ENCODE assay signal across 3 fruit fly cellular contexts in the genomic region with DNA sequence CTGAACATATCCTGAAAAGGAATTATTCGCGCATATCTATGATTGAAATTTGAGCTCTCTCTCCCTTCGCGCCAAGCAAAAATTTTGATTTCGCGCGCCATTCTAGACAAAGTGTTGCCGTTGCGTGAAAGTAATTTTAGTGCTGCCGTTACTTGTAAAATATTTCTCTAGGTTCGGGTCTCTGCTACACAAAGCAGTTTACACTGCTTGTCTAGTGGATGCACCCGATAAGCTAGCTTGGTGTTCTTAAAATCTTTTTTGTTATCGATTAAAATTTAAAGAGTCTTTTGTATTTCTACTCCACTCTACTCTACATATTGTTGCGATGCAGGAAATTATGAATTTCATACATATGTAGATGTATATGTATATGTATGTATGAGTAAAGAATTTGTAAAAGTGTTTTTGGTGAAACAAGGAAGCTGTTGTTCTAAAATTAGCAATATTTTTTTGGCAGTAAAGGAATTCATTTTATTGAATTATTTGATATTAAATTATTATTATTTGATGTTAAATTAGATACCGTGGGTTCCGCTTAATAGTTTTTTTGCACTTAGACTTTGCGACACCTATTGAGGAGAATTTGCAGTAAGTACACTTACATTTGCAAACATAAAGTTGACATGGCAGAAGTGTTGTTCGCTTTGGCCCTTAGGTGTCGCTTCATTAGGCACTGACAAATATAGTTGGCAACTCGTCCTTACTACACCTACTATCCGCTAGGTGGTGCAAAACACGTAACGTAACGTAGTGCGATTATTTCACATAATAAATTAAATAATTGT.
TF ChIP-seq lines count a peak whose summit lies in the region.

No protein-coding gene starts in this region.

TF ChIP-seq in whole organism, embryonic, 481 proteins besides CTCF, POLR2A, EP300 and RAD21 (continued from another document and continues in another):
- TF ChIP-seq CG31365 (tag; optimal IDR thresholded peaks at IDR 0.05; lab: Kevin White, UChicago) (peak; percentile 99), Abd-B (GFP tag; optimal IDR thresholded peaks at IDR 0.05; lab: Kevin White, UChicago) (no peak), crol (GFP tag; IDR thresholded peaks at IDR 0.05; lab: Robert Waterston, UW) (no peak), Atf6 (GFP tag; IDR thresholded peaks at IDR 0.05; lab: Robert Waterston, UW) (no peak), tup (GFP tag; optimal IDR thresholded peaks at IDR 0.05; lab: Kevin White, UChicago) (no peak), CG7839 (tag; optimal IDR thresholded peaks at IDR 0.05; lab: Kevin White, UChicago) (no peak), Sry-δ (GFP tag; optimal IDR thresholded peaks at IDR 0.05; lab: Kevin White, UChicago) (peak; percentile 79), Lpt (GFP tag; optimal IDR thresholded peaks at IDR 0.05; lab: Kevin White, UChicago) (peak; percentile 83), CG6683 (GFP tag; optimal IDR thresholded peaks at IDR 0.05; lab: Kevin White, UChicago) (no peak), B-H2 (GFP tag; optimal IDR thresholded peaks at IDR 0.05; lab: Kevin White, UChicago) (peak; percentile 41), lov (optimal IDR thresholded peaks at IDR 0.05; lab: Kevin White, UChicago) (no peak), lov (GFP tag; IDR thresholded peaks at IDR 0.05; lab: Robert Waterston, UW) (peak; percentile 74; the same call in 1 of the 3 replicates), Hr78 (GFP tag; optimal IDR thresholded peaks at IDR 0.05; lab: Kevin White, UChicago) (no peak), H15 (GFP tag; IDR thresholded peaks at IDR 0.05; lab: Robert Waterston, UW) (peak; percentile 70; the same call in 2 of the 3 replicates), Ssrp (tag; optimal IDR thresholded peaks at IDR 0.05; lab: Kevin White, UChicago) (peak; percentile 33), CG9797 (GFP tag; optimal IDR thresholded peaks at IDR 0.05; lab: Kevin White, UChicago) (peak; percentile 9), CG11456 (GFP tag; IDR thresholded peaks at IDR 0.05; lab: Robert Waterston, UW) (peak; percentile 94), CG2678 (tag; optimal IDR thresholded peaks at IDR 0.05; lab: Kevin White, UChicago) (no peak), CG18011 (GFP tag; optimal IDR thresholded peaks at IDR 0.05; lab: Kevin White, UChicago) (peak; percentile 29), CG18262 (tag; optimal IDR thresholded peaks at IDR 0.05; lab: Kevin White, UChicago) (peak; percentile 57), CG33213 (GFP tag; optimal IDR thresholded peaks at IDR 0.05; lab: Kevin White, UChicago) (peak; percentile 78), Chrac-16 (GFP tag; optimal IDR thresholded peaks at IDR 0.05; lab: Kevin White, UChicago) (peak; percentile 73), CG3726 (GFP tag; IDR thresholded peaks at IDR 0.05; lab: Robert Waterston, UW) (peak; percentile 5; the same call in 1 of the 3 replicates), disco-r (GFP tag; optimal IDR thresholded peaks at IDR 0.05; lab: Kevin White, UChicago) (peak; percentile 46), Mad (GFP tag; optimal IDR thresholded peaks at IDR 0.05; lab: Kevin White, UChicago) (peak; percentile 69), ERR (GFP tag; optimal IDR thresholded peaks at IDR 0.05; lab: Kevin White, UChicago) (peak; percentile 9), al (GFP tag; IDR thresholded peaks at IDR 0.05; lab: Robert Waterston, UW) (peak; percentile 16; the same call in 1 of the 2 replicates), row (GFP tag; IDR thresholded peaks at IDR 0.05; lab: Robert Waterston, UW) (peak; percentile 34; the same call in 1 of the 3 replicates), CG10366 (GFP tag; IDR thresholded peaks at IDR 0.05; lab: Robert Waterston, UW) (peak; percentile 56; the same call in 1 of the 2 replicates), B-H1 (GFP tag; IDR thresholded peaks at IDR 0.05; lab: Robert Waterston, UW) (peak; percentile 51; the same call in 2 of the 3 replicates), sens (GFP tag; lab: Kevin White, UChicago) (peak; percentile 69), CG6654 (GFP tag; optimal IDR thresholded peaks at IDR 0.05; lab: Kevin White, UChicago) (peak; percentile 34), CG1529 (GFP tag; optimal IDR thresholded peaks at IDR 0.05; lab: Kevin White, UChicago) (peak; percentile 61), ranshi (GFP tag; IDR thresholded peaks at IDR 0.05; lab: Robert Waterston, UW) (peak; percentile 64), TFAM (GFP tag; optimal IDR thresholded peaks at IDR 0.05; lab: Kevin White, UChicago) (no peak), CG13296 (GFP tag; optimal IDR thresholded peaks at IDR 0.05; lab: Kevin White, UChicago) (no peak), onecut (GFP tag; IDR thresholded peaks at IDR 0.05; lab: Robert Waterston, UW) (peak; percentile 77), CG3838 (GFP tag; optimal IDR thresholded peaks at IDR 0.05; lab: Kevin White, UChicago) (peak; percentile 45), slp2 (GFP tag; optimal IDR thresholded peaks at IDR 0.05; lab: Kevin White, UChicago) (peak; percentile 72), Ets65A (GFP tag; lab: Kevin White, UChicago) (peak; percentile 95)

TF ChIP-seq in whole organism, prepupa, 60 proteins besides CTCF, POLR2A, EP300 and RAD21 (continued from another document):
- TF ChIP-seq ss (GFP tag; optimal IDR thresholded peaks at IDR 0.05; lab: Kevin White, UChicago), result no peak
- no peak for TF ChIP-seq pdm3 (GFP tag; optimal IDR thresholded peaks at IDR 0.05; lab: Kevin White, UChicago)
- no peak for TF ChIP-seq Ets96B (tag; optimal IDR thresholded peaks at IDR 0.05; lab: Kevin White, UChicago)
- no peak for TF ChIP-seq Ets21C (GFP tag; optimal IDR thresholded peaks at IDR 0.05; lab: Kevin White, UChicago)
- TF ChIP-seq dac (GFP tag; optimal IDR thresholded peaks at IDR 0.05; lab: Kevin White, UChicago), result no peak
- peak; percentile 58 for TF ChIP-seq acj6 (GFP tag; optimal IDR thresholded peaks at IDR 0.05; lab: Kevin White, UChicago)
- TF ChIP-seq CG10631 (GFP tag; optimal IDR thresholded peaks at IDR 0.05; lab: Kevin White, UChicago), result no peak
- TF ChIP-seq Eip75B (GFP tag; optimal IDR thresholded peaks at IDR 0.05; lab: Kevin White, UChicago), result no peak
- no peak for TF ChIP-seq OdsH (GFP tag; optimal IDR thresholded peaks at IDR 0.05; lab: Kevin White, UChicago)
- TF ChIP-seq salr (GFP tag; optimal IDR thresholded peaks at IDR 0.05; lab: Kevin White, UChicago), result peak in 1 of 2 experiments; percentile 27
- TF ChIP-seq CG32006 (GFP tag; optimal IDR thresholded peaks at IDR 0.05; lab: Kevin White, UChicago), result no peak
- TF ChIP-seq dsx (GFP tag; optimal IDR thresholded peaks at IDR 0.05; lab: Kevin White, UChicago; ENCODE audit: poor library complexity, severe bottlenecking), result no peak
- no peak for TF ChIP-seq CG8119 (GFP tag; IDR thresholded peaks at IDR 0.05; lab: Robert Waterston, UW)
- no peak for TF ChIP-seq Lpt (GFP tag; optimal IDR thresholded peaks at IDR 0.05; lab: Kevin White, UChicago)
- no peak for TF ChIP-seq svp (GFP tag; lab: Kevin White, UChicago)
- no peak for TF ChIP-seq Eip78C (GFP tag; lab: Kevin White, UChicago)
- TF ChIP-seq eg (GFP tag; IDR thresholded peaks at IDR 0.05; lab: Robert Waterston, UW), result no peak; the same call in 2 of the 3 replicates
- TF ChIP-seq Eip93F (GFP tag; optimal IDR thresholded peaks at IDR 0.05; lab: Kevin White, UChicago), result no peak
- TF ChIP-seq CG6808 (GFP tag; optimal IDR thresholded peaks at IDR 0.05; lab: Kevin White, UChicago), result no peak
- TF ChIP-seq fkh (GFP tag; optimal IDR thresholded peaks at IDR 0.05; lab: Kevin White, UChicago), result no peak
- peak; percentile 18 for TF ChIP-seq CG6854 (GFP tag; optimal IDR thresholded peaks at IDR 0.05; lab: Kevin White, UChicago)
- TF ChIP-seq topi (GFP tag; optimal IDR thresholded peaks at IDR 0.05; lab: Kevin White, UChicago), result peak; percentile 56
- TF ChIP-seq CG31627 (GFP tag; optimal IDR thresholded peaks at IDR 0.05; lab: Kevin White, UChicago), result peak; percentile 76
- no peak for TF ChIP-seq CG4318 (GFP tag; optimal IDR thresholded peaks at IDR 0.05; lab: Kevin White, UChicago)
- peak; percentile 75 for TF ChIP-seq esn (GFP tag; optimal IDR thresholded peaks at IDR 0.05; lab: Kevin White, UChicago)
- TF ChIP-seq CG11294 (GFP tag; IDR thresholded peaks at IDR 0.05; lab: Robert Waterston, UW), result no peak
- TF ChIP-seq spab (GFP tag; optimal IDR thresholded peaks at IDR 0.05; lab: Kevin White, UChicago), result no peak
- no peak for TF ChIP-seq CG6163 (GFP tag; IDR thresholded peaks at IDR 0.05; lab: Robert Waterston, UW)
- TF ChIP-seq CG9139 (GFP tag; optimal IDR thresholded peaks at IDR 0.05; lab: Kevin White, UChicago), result no peak
- no peak for TF ChIP-seq CG11762 (GFP tag; optimal IDR thresholded peaks at IDR 0.05; lab: Kevin White, UChicago; ENCODE audit: insufficient read depth)
- TF ChIP-seq CG7368 (GFP tag; optimal IDR thresholded peaks at IDR 0.05; lab: Kevin White, UChicago), result no peak
- TF ChIP-seq vri (GFP tag; optimal IDR thresholded peaks at IDR 0.05; lab: Kevin White, UChicago), result peak; percentile 68
- no peak for TF ChIP-seq CG1621 (tag; optimal IDR thresholded peaks at IDR 0.05; lab: Kevin White, UChicago)
- no peak for TF ChIP-seq achi (GFP tag; optimal IDR thresholded peaks at IDR 0.05; lab: Kevin White, UChicago)
- no peak for TF ChIP-seq CG6276 (GFP tag; optimal IDR thresholded peaks at IDR 0.05; lab: Kevin White, UChicago)
- no peak for TF ChIP-seq CG3032 (tag; optimal IDR thresholded peaks at IDR 0.05; lab: Kevin White, UChicago)
- no peak for TF ChIP-seq Blimp-1 (GFP tag; optimal IDR thresholded peaks at IDR 0.05; lab: Kevin White, UChicago)
- no peak for TF ChIP-seq Sox102F (GFP tag; optimal IDR thresholded peaks at IDR 0.05; lab: Kevin White, UChicago)
- peak; percentile 9 for TF ChIP-seq CG6792 (GFP tag; optimal IDR thresholded peaks at IDR 0.05; lab: Kevin White, UChicago)
- TF ChIP-seq CG8632 (GFP tag; optimal IDR thresholded peaks at IDR 0.05; lab: Kevin White, UChicago), result no peak
- TF ChIP-seq CG16779 (tag; optimal IDR thresholded peaks at IDR 0.05; lab: Kevin White, UChicago), result no peak
TF ChIP-seq in whole organism, prepupa: peak in this region for 13.

TF ChIP-seq in whole organism, wandering third instar larva, 38 proteins besides CTCF, POLR2A, EP300 and RAD21 (continued from another document):
- TF ChIP-seq ey (GFP tag; optimal IDR thresholded peaks at IDR 0.05; lab: Kevin White, UChicago) (peak; percentile 24), Abd-B (GFP tag; optimal IDR thresholded peaks at IDR 0.05; lab: Kevin White, UChicago) (no peak), HLH106 (tag; optimal IDR thresholded peaks at IDR 0.05; lab: Kevin White, UChicago) (peak; percentile 41), Vsx2 (GFP tag; optimal IDR thresholded peaks at IDR 0.05; lab: Kevin White, UChicago; ENCODE audit: partially characterized antibody) (no peak), fru (GFP tag; optimal IDR thresholded peaks at IDR 0.05; lab: Kevin White, UChicago) (no peak), dsf (GFP tag; optimal IDR thresholded peaks at IDR 0.05; lab: Kevin White, UChicago; ENCODE audit: borderline replicate concordance) (no peak), jim (GFP tag; optimal IDR thresholded peaks at IDR 0.05; lab: Kevin White, UChicago) (no peak), CrebA (GFP tag; optimal IDR thresholded peaks at IDR 0.05; lab: Kevin White, UChicago; ENCODE audit: borderline replicate concordance) (no peak), Jra (GFP tag; optimal IDR thresholded peaks at IDR 0.05; lab: Kevin White, UChicago) (no peak)
